Fruit fly (Drosophila melanogaster) whole organism, embryonic: ENCODE results near the gene CG43167.

ENCODE experiments used
- B-H2 ChIP-seq: fragments of 200-800 bp; sonication (Bioruptor generic); optimal IDR thresholded peaks from 2 replicates; lab custom pipeline; 2018; ENCODE audit warnings: missing biosample characterization, mild to moderate bottlenecking, missing genetic modification characterization
- CG10147 ChIP-seq: fragments of 200-800 bp; sonication (Bioruptor generic); optimal IDR thresholded peaks from 2 replicates; lab custom pipeline; 2019; ENCODE audit warnings: missing biosample characterization, mild to moderate bottlenecking, missing genetic modification characterization, moderate library complexity
- CG1024 ChIP-seq: fragments of 200-800 bp; sonication (Bioruptor generic); IDR thresholded peaks from 2 replicates; pipeline ENCODE4 v1.3.6; 2022; ENCODE audit warnings: missing biosample characterization, missing genetic modification characterization
- CG12071 ChIP-seq: fragments of 200-800 bp; sonication (Bioruptor generic); optimal IDR thresholded peaks from 3 replicates; lab custom pipeline; 2018; ENCODE audit warnings: missing biosample characterization, mild to moderate bottlenecking, missing genetic modification characterization
- CG13775 ChIP-seq: fragments of 200-800 bp; sonication (Bioruptor generic); optimal IDR thresholded peaks from 3 replicates; lab custom pipeline; 2017; ENCODE audit warnings: missing biosample characterization, mild to moderate bottlenecking, missing genetic modification characterization
- CG13894 ChIP-seq: fragments of 200-800 bp; sonication (Bioruptor generic); optimal IDR thresholded peaks from 3 replicates; lab custom pipeline; 2018; ENCODE audit warnings: missing biosample characterization, mild to moderate bottlenecking, missing genetic modification characterization, moderate library complexity
- CG14014 ChIP-seq: fragments of 200-800 bp; sonication (Bioruptor generic); IDR thresholded peaks from 2 replicates; pipeline ENCODE4 v1.3.6; 2022; ENCODE audit warnings: missing biosample characterization, missing genetic modification characterization
- CG1603 ChIP-seq: fragments of 200-800 bp; sonication (Bioruptor generic); optimal IDR thresholded peaks from 2 replicates; lab custom pipeline; 2019; ENCODE audit warnings: missing biosample characterization, mild to moderate bottlenecking, missing genetic modification characterization, moderate library complexity
- CG1647 ChIP-seq: fragments of 200-800 bp; sonication (Bioruptor generic); optimal IDR thresholded peaks from 3 replicates; lab custom pipeline; 2016; ENCODE audit warnings: missing biosample characterization, missing genetic modification characterization
- CG34376 ChIP-seq: fragments of 200-800 bp; sonication (Bioruptor generic); optimal IDR thresholded peaks from 2 replicates; lab custom pipeline; 2018; ENCODE audit warnings: missing biosample characterization, mild to moderate bottlenecking, missing genetic modification characterization
- CG7357 ChIP-seq: fragments of 200-800 bp; sonication (Bioruptor generic); IDR thresholded peaks from 3 replicates; pipeline ENCODE4 v1.3.6; 2022; ENCODE audit warnings: missing biosample characterization, missing genetic modification characterization
- CG8290 ChIP-seq, 3 experiments: fragments of 200-800 bp; sonication (Bioruptor generic); optimal IDR thresholded peaks; 2 replicates each; lab custom pipeline; 2016 to 2019; ENCODE audit warnings: missing biosample characterization in 3 of 3, missing genetic modification characterization in 3 of 3, mild to moderate bottlenecking in 2 of 3, moderate library complexity in 1 of 3
- CG9215 ChIP-seq: fragments of 200-800 bp; sonication (Bioruptor generic); IDR thresholded peaks from 2 replicates; pipeline ENCODE4 v1.3.6; 2022; ENCODE audit warnings: missing biosample characterization, missing genetic modification characterization
- CHES-1-like ChIP-seq: fragments of 200-800 bp; sonication (Bioruptor generic); optimal IDR thresholded peaks from 2 replicates; lab custom pipeline; 2016; ENCODE audit warnings: missing biosample characterization, missing genetic modification characterization
- Elba2 ChIP-seq: fragments of 200-800 bp; sonication (Bioruptor generic); optimal IDR thresholded peaks from 3 replicates; lab custom pipeline; 2016; ENCODE audit warnings: missing biosample characterization, missing genetic modification characterization
- Hand ChIP-seq: fragments of 200-800 bp; sonication (Bioruptor generic); optimal IDR thresholded peaks from 2 replicates; lab custom pipeline; 2017; ENCODE audit warnings: mild to moderate bottlenecking, missing biosample characterization, missing genetic modification reagents, missing genetic modification characterization
- Hr3 ChIP-seq: fragments of 200-800 bp; sonication (Bioruptor generic); optimal IDR thresholded peaks from 3 replicates; lab custom pipeline; 2016; ENCODE audit warnings: missing biosample characterization, missing genetic modification characterization
- Lpt ChIP-seq: fragments of >200 bp; optimal IDR thresholded peaks from 2 replicates; lab custom pipeline; 2018; ENCODE audit warnings: missing biosample characterization, missing genetic modification characterization
- Max ChIP-seq: fragments of 200-800 bp; sonication (Bioruptor generic); optimal IDR thresholded peaks from 2 replicates; lab custom pipeline; 2016; ENCODE audit warnings: missing biosample characterization, mild to moderate bottlenecking, missing genetic modification characterization
- Oaz ChIP-seq: fragments of 200-800 bp; sonication (Bioruptor generic); IDR thresholded peaks from 2 replicates; pipeline ENCODE4 v1.3.6; 2022; ENCODE audit warnings: missing biosample characterization, missing genetic modification characterization
- amos ChIP-seq: fragments of 200-800 bp; sonication (Bioruptor generic); IDR thresholded peaks from 2 replicates; pipeline ENCODE4 v1.3.6; 2022; ENCODE audit warnings: missing biosample characterization, missing genetic modification characterization; ENCODE audit not compliant: partially characterized antibody
- corto ChIP-seq: fragments of 200-800 bp; sonication (Bioruptor generic); optimal IDR thresholded peaks from 2 replicates; lab custom pipeline; 2016; ENCODE audit warnings: missing biosample characterization, mild to moderate bottlenecking, missing genetic modification characterization, moderate library complexity
- cwo ChIP-seq: fragments of 200-800 bp; sonication (Bioruptor generic); optimal IDR thresholded peaks from 3 replicates; lab custom pipeline; 2017; ENCODE audit warnings: missing biosample characterization, missing genetic modification characterization, mild to moderate bottlenecking, moderate library complexity, missing genetic modification reagents
- dpn ChIP-seq, 2 experiments: fragments of 200-800 bp; sonication (Bioruptor generic); optimal IDR thresholded peaks; 3 replicates each; lab custom pipeline; 2016; ENCODE audit warnings: missing biosample characterization in 2 of 2, missing genetic modification characterization in 2 of 2
- emc ChIP-seq: fragments of 200-800 bp; sonication (Bioruptor generic); optimal IDR thresholded peaks from 2 replicates; lab custom pipeline; 2016; ENCODE audit warnings: missing biosample characterization, missing genetic modification characterization
- gce ChIP-seq: fragments of 200-800 bp; sonication (Bioruptor generic); IDR thresholded peaks from 3 replicates; pipeline ENCODE4 v1.3.6; 2022; ENCODE audit warnings: missing biosample characterization, missing genetic modification characterization
- grn ChIP-seq: fragments of 200-800 bp; sonication (Bioruptor generic); optimal IDR thresholded peaks from 3 replicates; lab custom pipeline; 2017; ENCODE audit warnings: missing biosample characterization, missing genetic modification characterization
- lilli ChIP-seq: fragments of 200-800 bp; sonication (Bioruptor generic); optimal IDR thresholded peaks from 3 replicates; lab custom pipeline; 2016; ENCODE audit warnings: missing biosample characterization, missing genetic modification characterization
- onecut ChIP-seq: fragments of 200-800 bp; sonication (Bioruptor generic); IDR thresholded peaks from 2 replicates; pipeline ENCODE4 v1.3.6; 2022; ENCODE audit warnings: missing biosample characterization, missing genetic modification characterization
- prd ChIP-seq, 3 experiments: fragments of >200 bp in 2 of 3; fragments of 200-800 bp in 1 of 3; sonication (Bioruptor generic) in 1 of 3; optimal IDR thresholded peaks in 2 of 3; IDR thresholded peaks in 1 of 3; 2 replicates in 2 of 3; 3 replicates in 1 of 3; pipeline versions ENCODE4 v1.3.6 to Lab custom; 2017 to 2022; ENCODE audit warnings: missing biosample characterization in 1 of 3, missing genetic modification characterization in 1 of 3
- salm ChIP-seq: fragments of 200-800 bp; sonication (Bioruptor generic); optimal IDR thresholded peaks from 2 replicates; lab custom pipeline; 2018; ENCODE audit warnings: missing biosample characterization, mild to moderate bottlenecking, missing genetic modification characterization
- sens-2 ChIP-seq: fragments of 200-800 bp; sonication (Bioruptor generic); IDR thresholded peaks from 2 replicates; pipeline ENCODE4 v1.3.6; 2022; ENCODE audit warnings: missing biosample characterization, missing genetic modification characterization
- slou ChIP-seq: fragments of 200-800 bp; sonication (Bioruptor generic); optimal IDR thresholded peaks from 3 replicates; lab custom pipeline; 2016; ENCODE audit warnings: missing biosample characterization, missing genetic modification characterization
- ssp ChIP-seq: fragments of 200-800 bp; sonication (Bioruptor generic); IDR thresholded peaks from 2 replicates; pipeline ENCODE4 v1.3.6; 2022; ENCODE audit warnings: missing biosample characterization, missing genetic modification characterization
- usp ChIP-seq: fragments of >200 bp; optimal IDR thresholded peaks from 2 replicates; lab custom pipeline; 2017; ENCODE audit warnings: missing biosample characterization, missing genetic modification characterization
- zen ChIP-seq: fragments of 200-800 bp; sonication (Bioruptor generic); optimal IDR thresholded peaks from 3 replicates; lab custom pipeline; 2018; ENCODE audit warnings: missing biosample characterization, mild to moderate bottlenecking, missing genetic modification characterization, moderate library complexity
- zfh1 ChIP-seq: fragments of 200-800 bp; sonication (Bioruptor generic); IDR thresholded peaks from 3 replicates; pipeline ENCODE4 v1.3.6; 2022; ENCODE audit warnings: missing biosample characterization, missing genetic modification characterization
- zfh2 ChIP-seq: fragments of 200-800 bp; sonication (Bioruptor generic); optimal IDR thresholded peaks from 2 replicates; lab custom pipeline; 2016; ENCODE audit warnings: missing biosample characterization, missing genetic modification characterization

CG43167 gene

DNA sequence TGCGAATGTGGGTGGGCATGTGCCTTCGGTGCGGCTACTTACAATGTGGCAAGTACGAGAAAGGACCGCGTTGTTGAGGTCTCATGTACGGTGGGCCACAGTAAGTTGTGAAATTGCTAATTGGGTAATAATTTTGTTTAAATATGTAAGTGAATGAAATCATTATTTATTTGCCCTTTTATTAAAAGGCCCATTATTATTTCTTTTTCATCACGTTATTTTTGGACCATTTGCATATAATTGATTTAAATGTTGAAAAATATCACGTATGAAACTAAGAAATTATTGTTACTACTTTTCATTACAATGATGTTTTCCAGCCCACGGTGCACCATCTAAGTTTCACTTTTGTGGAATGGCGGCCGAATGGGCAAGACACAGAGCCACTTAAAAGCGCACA, 28.9 kb upstream of the CG43167 start (continued):
- TF ChIP-seq CG1603 (tag; lab: Kevin White, UChicago) (no peak), CG1024 (GFP tag; lab: Robert Waterston, UW) (no peak), sens-2 (GFP tag; lab: Robert Waterston, UW) (no peak), CG7357 (GFP tag; lab: Robert Waterston, UW) (no peak), slou (GFP tag; lab: Kevin White, UChicago) (peak; percentile 13), CHES-1-like (GFP tag; lab: Kevin White, UChicago) (no peak), salm (tag; lab: Kevin White, UChicago) (no peak), prd (optimal IDR thresholded peaks at IDR 0.05; lab: Kevin White, UChicago) (no peak), prd (GFP tag; IDR thresholded peaks at IDR 0.05; lab: Robert Waterston, UW) (no peak), CG34376 (GFP tag; lab: Kevin White, UChicago) (no peak), zfh2 (GFP tag; lab: Kevin White, UChicago) (no peak), emc (GFP tag; lab: Kevin White, UChicago) (no peak), gce (no peak), Hand (GFP tag; lab: Kevin White, UChicago) (peak; percentile 24), CG14014 (no peak), lilli (GFP tag; lab: Kevin White, UChicago) (peak; percentile 2), CG10147 (GFP tag; lab: Kevin White, UChicago) (peak; percentile 18), cwo (GFP tag; lab: Kevin White, UChicago) (peak; percentile 35)

DNA sequence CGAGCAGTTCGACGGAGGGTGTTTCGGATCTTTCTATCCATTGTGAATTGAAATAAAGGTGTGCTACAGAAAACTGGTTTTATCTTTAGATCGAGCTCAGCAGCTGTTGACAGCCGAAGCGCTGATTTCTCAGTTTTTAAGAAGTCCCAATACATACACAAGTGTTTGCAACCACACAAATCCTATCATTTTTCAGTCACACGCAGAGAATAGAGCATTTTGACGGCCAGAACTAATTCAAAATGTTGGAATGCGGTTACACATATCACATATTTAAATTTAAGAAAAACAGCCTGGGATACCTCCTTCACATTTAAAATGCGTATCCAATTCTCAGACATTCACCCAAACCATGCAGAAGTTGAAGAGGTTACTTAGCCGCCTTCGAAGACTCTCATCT, 8.5 kb upstream of the CG43167 start, which contains the start of gene CG6614:
CG6614 (minus strand) TSS at position 101 of the 400 bp plus-strand sequence.
- TF ChIP-seq dpn (GFP tag; optimal IDR thresholded peaks at IDR 0.05; lab: Kevin White, UChicago) (no peak), CG12071 (GFP tag; lab: Kevin White, UChicago) (no peak), ssp (GFP tag; lab: Robert Waterston, UW) (no peak), Elba2 (GFP tag; lab: Kevin White, UChicago) (no peak), Oaz (GFP tag; lab: Robert Waterston, UW) (no peak)

DNA sequence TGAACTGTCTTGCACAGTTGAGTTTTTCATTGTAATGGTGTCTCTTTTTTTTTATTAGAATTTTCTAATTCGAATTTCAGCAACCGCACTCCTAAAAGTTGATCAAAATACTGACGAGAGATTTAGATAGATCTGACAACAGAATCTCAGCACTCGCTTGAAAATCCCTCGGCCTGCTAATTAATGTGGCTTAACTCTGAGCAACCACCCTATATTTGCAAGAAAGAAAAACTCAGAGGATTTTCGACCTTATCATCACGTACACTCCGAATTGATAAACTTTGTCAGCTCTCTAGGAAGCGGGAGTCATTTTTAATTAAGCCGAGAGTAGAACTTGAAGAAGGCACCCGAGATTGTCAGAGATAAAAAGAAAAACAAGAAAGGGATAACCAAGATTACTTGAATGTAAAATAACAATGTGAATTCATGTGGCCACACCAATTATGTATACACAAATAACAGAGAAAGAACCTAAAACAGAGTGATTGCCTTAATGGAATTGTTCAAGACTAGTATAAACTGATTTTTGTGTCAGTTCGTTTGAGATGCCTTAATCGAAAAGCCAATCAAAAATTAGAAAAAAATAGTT, 5.2 kb upstream of the CG43167 start, which contains the start of the genes CG12307 and CG4983:
CG12307 (minus strand) TSS at position 101 of the 589 bp plus-strand sequence.
CG4983 (plus strand) TSS at position 539 of the 589 bp plus-strand sequence.
- TF ChIP-seq onecut (GFP tag; lab: Robert Waterston, UW) (no peak), grn (GFP tag; lab: Kevin White, UChicago) (no peak), B-H2 (no peak), CG13894 (tag; lab: Kevin White, UChicago) (no peak), corto (GFP tag; lab: Kevin White, UChicago) (no peak), CG9215 (GFP tag; lab: Robert Waterston, UW) (no peak), zfh1 (no peak), Max (GFP tag; lab: Kevin White, UChicago) (no peak), Lpt (no peak), CG1647 (GFP tag; lab: Kevin White, UChicago) (no peak), usp (GFP tag; lab: Kevin White, UChicago) (no peak), CG13775 (GFP tag; lab: Kevin White, UChicago) (no peak), CG8290 (GFP tag; optimal IDR thresholded peaks at IDR 0.05; lab: Kevin White, UChicago) (no peak), CG8290 (tag; optimal IDR thresholded peaks at IDR 0.05; lab: Kevin White, UChicago) (no peak), Hr3 (no peak), zen (tag; lab: Kevin White, UChicago) (no peak), amos (GFP tag; lab: Robert Waterston, UW) (no peak)
